Worm (Caenorhabditis elegans) whole organism, late embryonic: ENCODE measurements around the gene cnk-1.

ENCODE experiments used
- C38D4.7 ChIP-seq: fragments of 200-800 bp; sonication (Bioruptor generic); optimal IDR thresholded peaks from 2 replicates; lab custom pipeline; 2018; ENCODE audit warnings: mild to moderate bottlenecking, missing genetic modification characterization, moderate library complexity, missing compliant biosample characterization
- F13H6.1 ChIP-seq: sonication (generic microtip); optimal IDR thresholded peaks from 2 replicates; lab custom pipeline; 2016; ENCODE audit warnings: missing genetic modification characterization, missing compliant biosample characterization
- K02D7.2 ChIP-seq: sonication (generic microtip); optimal IDR thresholded peaks from 2 replicates; lab custom pipeline; 2017; ENCODE audit warnings: mild to moderate bottlenecking, missing genetic modification characterization, missing compliant biosample characterization
- K09A11.1 ChIP-seq: sonication (generic microtip); optimal IDR thresholded peaks from 2 replicates; lab custom pipeline; 2017; ENCODE audit warnings: antibody characterized with exemption, mild to moderate bottlenecking, missing genetic modification characterization, missing compliant biosample characterization; ENCODE audit not compliant: insufficient read depth
- T23F11.4 ChIP-seq: fragments of 200-800 bp; sonication (Bioruptor generic); optimal IDR thresholded peaks from 2 replicates; lab custom pipeline; 2018; ENCODE audit warnings: mild to moderate bottlenecking, missing genetic modification characterization, missing compliant biosample characterization
- Y22D7AL.16 ChIP-seq: sonication (generic microtip); optimal IDR thresholded peaks from 2 replicates; lab custom pipeline; 2016; ENCODE audit warnings: missing genetic modification characterization, missing compliant biosample characterization
- ahr-1 ChIP-seq: sonication (generic microtip); optimal IDR thresholded peaks from 2 replicates; lab custom pipeline; 2016; ENCODE audit warnings: missing genetic modification characterization, missing compliant biosample characterization
- ama-1 ChIP-seq: fragments of 150-350 bp; optimal IDR thresholded peaks from 2 replicates; lab custom pipeline; 2014
- ceh-14 ChIP-seq: sonication (generic microtip); optimal IDR thresholded peaks from 2 replicates; lab custom pipeline; 2016; ENCODE audit warnings: missing genotype, missing genetic modification characterization, missing compliant biosample characterization
- ceh-19 ChIP-seq: fragments of 200-800 bp; sonication (Bioruptor generic); optimal IDR thresholded peaks from 2 replicates; lab custom pipeline; 2018; ENCODE audit warnings: mild to moderate bottlenecking, missing genetic modification characterization, missing compliant biosample characterization
- ceh-22 ChIP-seq: sonication (generic microtip); optimal IDR thresholded peaks from 2 replicates; lab custom pipeline; 2017; ENCODE audit warnings: missing biosample characterization, missing genetic modification characterization
- ceh-24 ChIP-seq: sonication (generic microtip); optimal IDR thresholded peaks from 2 replicates; lab custom pipeline; 2016; ENCODE audit warnings: mild to moderate bottlenecking, missing genetic modification characterization, missing compliant biosample characterization
- ceh-30 ChIP-seq: fragments of 150-350 bp; optimal IDR thresholded peaks from 2 replicates; lab custom pipeline; 2014; ENCODE audit warnings: missing biosample characterization, missing genetic modification characterization
- ceh-31 ChIP-seq: sonication (generic microtip); optimal IDR thresholded peaks from 2 replicates; lab custom pipeline; 2016; ENCODE audit warnings: missing genetic modification characterization, missing compliant biosample characterization
- ceh-34 ChIP-seq: sonication (generic microtip); optimal IDR thresholded peaks from 2 replicates; lab custom pipeline; 2016; ENCODE audit warnings: mild to moderate bottlenecking, missing genetic modification characterization, missing compliant biosample characterization
- ceh-48 ChIP-seq: sonication (generic microtip); optimal IDR thresholded peaks from 2 replicates; lab custom pipeline; 2016; ENCODE audit warnings: missing genetic modification characterization, inconsistent platforms, missing compliant biosample characterization
- ceh-6 ChIP-seq: fragments of 200-800 bp; sonication (Bioruptor generic); optimal IDR thresholded peaks from 2 replicates; lab custom pipeline; 2018; ENCODE audit warnings: mild to moderate bottlenecking, missing genetic modification characterization, missing compliant biosample characterization
- che-1 ChIP-seq: sonication (generic microtip); optimal IDR thresholded peaks from 2 replicates; lab custom pipeline; 2016; ENCODE audit warnings: mild to moderate bottlenecking, missing genetic modification characterization, missing compliant biosample characterization
- eyg-1 ChIP-seq: sonication (generic microtip); optimal IDR thresholded peaks from 2 replicates; lab custom pipeline; 2016; ENCODE audit warnings: missing genotype, missing genetic modification characterization, missing compliant biosample characterization
- fax-1 ChIP-seq: sonication (generic microtip); optimal IDR thresholded peaks from 2 replicates; lab custom pipeline; 2016; ENCODE audit warnings: missing genotype, missing genetic modification characterization, missing compliant biosample characterization
- fkh-10 ChIP-seq: fragments of 150-350 bp; optimal IDR thresholded peaks from 2 replicates; lab custom pipeline; 2014; ENCODE audit warnings: missing biosample characterization, missing genetic modification reagents, missing genetic modification characterization
- hlh-15 ChIP-seq: sonication (generic microtip); optimal IDR thresholded peaks from 2 replicates; lab custom pipeline; 2016; ENCODE audit warnings: missing genetic modification characterization, missing compliant biosample characterization
- hlh-30 ChIP-seq: sonication (generic microtip); optimal IDR thresholded peaks from 2 replicates; lab custom pipeline; 2017; ENCODE audit warnings: antibody characterized with exemption, missing genetic modification characterization, missing compliant biosample characterization; ENCODE audit not compliant: insufficient read depth
- hlh-6 ChIP-seq: sonication (generic microtip); optimal IDR thresholded peaks from 2 replicates; lab custom pipeline; 2016; ENCODE audit warnings: missing genotype, missing genetic modification characterization, missing compliant biosample characterization
- hlh-8 ChIP-seq: sonication (generic microtip); optimal IDR thresholded peaks from 2 replicates; lab custom pipeline; 2016; ENCODE audit warnings: missing genotype, missing genetic modification characterization, missing compliant biosample characterization
- lim-6 ChIP-seq: sonication (generic microtip); optimal IDR thresholded peaks from 2 replicates; lab custom pipeline; 2016; ENCODE audit warnings: missing genetic modification characterization, missing compliant biosample characterization
- lin-11 ChIP-seq: fragments of 200-800 bp; sonication (Bioruptor generic); optimal IDR thresholded peaks from 2 replicates; lab custom pipeline; 2018; ENCODE audit warnings: mild to moderate bottlenecking, missing genetic modification characterization, missing compliant biosample characterization
- madf-2 ChIP-seq: sonication (generic microtip); optimal IDR thresholded peaks from 2 replicates; lab custom pipeline; 2017; ENCODE audit warnings: missing genetic modification characterization, missing compliant biosample characterization
- mec-3 ChIP-seq: sonication (generic microtip); optimal IDR thresholded peaks from 2 replicates; lab custom pipeline; 2016; ENCODE audit warnings: borderline replicate concordance, missing genetic modification characterization, missing compliant biosample characterization
- nfya-1 ChIP-seq: sonication (generic microtip); optimal IDR thresholded peaks from 2 replicates; lab custom pipeline; 2017; ENCODE audit warnings: missing genetic modification characterization, mild to moderate bottlenecking, missing compliant biosample characterization, antibody characterized with exemption, moderate library complexity
- nhr-11 ChIP-seq: fragments of 150-350 bp; optimal IDR thresholded peaks from 2 replicates; lab custom pipeline; 2014; ENCODE audit warnings: missing biosample characterization, missing genetic modification characterization
- nhr-232 ChIP-seq: sonication (generic microtip); optimal IDR thresholded peaks from 2 replicates; lab custom pipeline; 2016; ENCODE audit warnings: missing genetic modification characterization, missing compliant biosample characterization
- npax-4 ChIP-seq: sonication (generic microtip); optimal IDR thresholded peaks from 2 replicates; lab custom pipeline; 2016; ENCODE audit warnings: missing genetic modification characterization, missing compliant biosample characterization
- pag-3 ChIP-seq: sonication (generic microtip); optimal IDR thresholded peaks from 2 replicates; lab custom pipeline; 2016; ENCODE audit warnings: missing compliant biosample characterization, missing genetic modification characterization, borderline replicate concordance
- pat-9 ChIP-seq: fragments of 200-800 bp; sonication (Bioruptor generic); optimal IDR thresholded peaks from 2 replicates; lab custom pipeline; 2018; ENCODE audit warnings: mild to moderate bottlenecking, missing genetic modification characterization, moderate library complexity, missing compliant biosample characterization
- pax-1 ChIP-seq: fragments of 150-350 bp; optimal IDR thresholded peaks from 2 replicates; lab custom pipeline; 2014; ENCODE audit warnings: missing biosample characterization, missing genetic modification characterization
- pha-2 ChIP-seq: sonication (generic microtip); optimal IDR thresholded peaks from 2 replicates; lab custom pipeline; 2017; ENCODE audit warnings: mild to moderate bottlenecking, missing genetic modification characterization, missing compliant biosample characterization
- pha-4 ChIP-seq: fragments of 150-350 bp; optimal IDR thresholded peaks from 2 replicates; lab custom pipeline; 2018; ENCODE audit warnings: missing biosample characterization, missing genetic modification reagents, missing genetic modification characterization
- pqm-1 ChIP-seq: sonication (generic microtip); optimal IDR thresholded peaks from 2 replicates; lab custom pipeline; 2016; ENCODE audit warnings: missing genetic modification characterization, missing compliant biosample characterization
- pros-1 ChIP-seq: fragments of 150-350 bp; optimal IDR thresholded peaks from 2 replicates; lab custom pipeline; 2014; ENCODE audit warnings: missing biosample characterization, missing genetic modification reagents, missing genetic modification characterization
- ref-2 ChIP-seq: sonication (generic microtip); optimal IDR thresholded peaks from 2 replicates; lab custom pipeline; 2016; ENCODE audit warnings: missing genetic modification characterization, missing compliant biosample characterization
- rnt-1 ChIP-seq: sonication (generic microtip); optimal IDR thresholded peaks from 2 replicates; lab custom pipeline; 2016; ENCODE audit warnings: missing genetic modification characterization, missing compliant biosample characterization
- sdc-2 ChIP-seq: sonication (generic microtip); optimal IDR thresholded peaks from 2 replicates; lab custom pipeline; 2016; ENCODE audit warnings: missing genotype, missing genetic modification characterization, missing compliant biosample characterization
- sox-2 ChIP-seq: fragments of 200-800 bp; sonication (Bioruptor generic); IDR thresholded peaks from 2 replicates; pipeline ENCODE4 v1.3.6; 2022; ENCODE audit warnings: missing genetic modification reagents, missing genetic modification characterization, missing compliant biosample characterization
- sox-4 ChIP-seq: sonication (generic microtip); optimal IDR thresholded peaks from 2 replicates; lab custom pipeline; 2017; ENCODE audit warnings: mild to moderate bottlenecking, missing genetic modification characterization, inconsistent platforms, missing compliant biosample characterization
- syd-9 ChIP-seq: sonication (generic microtip); optimal IDR thresholded peaks from 2 replicates; lab custom pipeline; 2016; ENCODE audit warnings: mild to moderate bottlenecking, missing genetic modification characterization, moderate library complexity, missing compliant biosample characterization
- tbx-2 ChIP-seq: sonication (generic microtip); optimal IDR thresholded peaks from 2 replicates; lab custom pipeline; 2016; ENCODE audit warnings: missing genetic modification characterization, missing compliant biosample characterization
- tbx-7 ChIP-seq: sonication (generic microtip); optimal IDR thresholded peaks from 2 replicates; lab custom pipeline; 2016; ENCODE audit warnings: missing genotype, missing genetic modification characterization, missing compliant biosample characterization
- ttx-3 ChIP-seq: sonication (generic microtip); optimal IDR thresholded peaks from 2 replicates; lab custom pipeline; 2016; ENCODE audit warnings: missing genetic modification reagents, missing genetic modification characterization, missing compliant biosample characterization
- unc-42 ChIP-seq: sonication (generic microtip); optimal IDR thresholded peaks from 2 replicates; lab custom pipeline; 2016; ENCODE audit warnings: missing genotype, missing genetic modification characterization, missing compliant biosample characterization
- unc-55 ChIP-seq: sonication (generic microtip); optimal IDR thresholded peaks from 2 replicates; lab custom pipeline; 2017; ENCODE audit warnings: missing biosample characterization, missing genetic modification reagents, missing genetic modification characterization
- zip-5 ChIP-seq: sonication (generic microtip); optimal IDR thresholded peaks from 2 replicates; lab custom pipeline; 2016; ENCODE audit warnings: missing genetic modification characterization, missing compliant biosample characterization

The cnk-1 gene

DNA sequence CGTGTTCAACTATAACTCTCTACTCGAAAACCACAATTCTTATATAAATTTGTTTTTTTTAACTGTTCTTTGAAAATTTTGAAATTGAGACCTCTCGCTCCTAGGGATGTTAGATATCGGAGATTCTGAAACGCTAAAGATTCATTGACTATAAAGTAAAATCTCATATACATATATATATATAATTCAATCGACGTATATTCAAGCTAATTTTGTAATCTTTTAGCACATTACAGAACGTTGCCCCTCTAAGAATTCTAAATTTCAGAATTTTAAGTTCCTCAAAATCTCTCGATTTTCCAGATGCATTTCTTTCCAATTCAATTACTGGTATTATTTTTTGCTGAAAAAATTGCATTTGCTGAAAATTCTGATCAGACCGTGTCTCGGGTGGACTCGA is 7.8 kb downstream of the cnk-1 start, which contains the start of gene pad-2:
Gene pad-2, plus strand, starts transcription at position 301 of the 400 bp plus-strand sequence.
- no peak for TF ChIP-seq pax-1 (tag; lab: Kevin White, UChicago)

DNA sequence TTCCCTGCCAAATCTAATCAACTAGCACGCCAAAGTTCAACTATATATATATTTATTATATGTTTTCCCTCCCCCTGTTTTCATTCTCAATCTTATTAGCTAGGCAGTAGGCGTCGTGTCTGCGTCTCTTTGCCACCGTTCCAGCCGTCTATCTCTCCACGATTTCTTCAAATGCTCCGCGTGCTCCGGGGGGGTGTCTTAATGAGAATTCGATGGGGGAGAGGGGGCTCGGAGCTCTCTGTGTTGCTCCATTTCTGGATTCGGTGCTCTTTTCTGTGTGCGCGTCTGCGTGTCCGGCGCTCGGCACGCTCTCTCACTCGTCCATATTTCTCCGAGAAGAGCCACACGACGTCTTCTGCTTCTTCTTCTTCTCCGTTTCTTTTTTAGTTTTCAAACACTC is 13.2 kb downstream of the cnk-1 start:
- TF ChIP-seq pqm-1 (no peak), pha-2 (no peak), unc-42 (tag; lab: Kevin White, UChicago) (peak; percentile 94), ceh-48 (tag; lab: Kevin White, UChicago) (peak; percentile 73), unc-55 (GFP tag; lab: Kevin White, UChicago) (no peak), ceh-19 (GFP tag; lab: Kevin White, UChicago) (peak; percentile 36), npax-4 (no peak), tbx-2 (tag; lab: Kevin White, UChicago) (peak; percentile 58), fkh-10 (peak; percentile 71), T23F11.4 (GFP tag; lab: Kevin White, UChicago) (no peak), zip-5 (no peak), rnt-1 (tag; lab: Kevin White, UChicago) (no peak), hlh-30 (tag; lab: Kevin White, UChicago) (peak; percentile 27), ceh-22 (tag; lab: Kevin White, UChicago) (no peak), ceh-34 (tag; lab: Kevin White, UChicago) (no peak), K02D7.2 (tag; lab: Kevin White, UChicago) (no peak), Y22D7AL.16 (tag; lab: Kevin White, UChicago) (no peak), hlh-15 (no peak), pha-4 (no peak), ttx-3 (no peak), lin-11 (tag; lab: Kevin White, UChicago) (no peak), madf-2 (tag; lab: Kevin White, UChicago) (no peak), hlh-8 (no peak), pros-1 (no peak), ceh-14 (tag; lab: Kevin White, UChicago) (peak; percentile 78), nhr-11 (no peak), fax-1 (tag; lab: Kevin White, UChicago) (no peak), ceh-24 (no peak), sox-2 (no peak), nhr-232 (tag; lab: Kevin White, UChicago) (no peak), che-1 (tag; lab: Kevin White, UChicago) (peak; percentile 14), syd-9 (tag; lab: Kevin White, UChicago) (no peak), eyg-1 (no peak), pat-9 (tag; lab: Kevin White, UChicago) (no peak), mec-3 (tag; lab: Kevin White, UChicago) (no peak), lim-6 (tag; lab: Kevin White, UChicago) (no peak), ahr-1 (tag; lab: Kevin White, UChicago) (no peak), F13H6.1 (tag; lab: Kevin White, UChicago) (no peak), C38D4.7 (GFP tag; lab: Kevin White, UChicago) (no peak), K09A11.1 (tag; lab: Kevin White, UChicago) (no peak), tbx-7 (tag; lab: Kevin White, UChicago) (no peak), sox-4 (no peak), ama-1 (lab: Kevin White, UChicago) (no peak), ceh-30 (no peak), hlh-6 (no peak), sdc-2 (tag; lab: Kevin White, UChicago) (no peak), nfya-1 (tag; lab: Kevin White, UChicago) (peak; percentile 50), ceh-6 (GFP tag; lab: Kevin White, UChicago) (peak; percentile 18), pag-3 (tag; lab: Kevin White, UChicago) (no peak), ref-2 (tag; lab: Kevin White, UChicago) (peak; percentile 14), ceh-31 (peak; percentile 76)
